Worm (Caenorhabditis elegans) whole organism, L1 larva: ENCODE measurements around the gene cyp-13A3.

ENCODE experiments used
- C16A3.4 ChIP-seq: fragments of 150-350 bp; optimal IDR thresholded peaks from 2 replicates; lab custom pipeline; 2014; ENCODE audit warnings: missing biosample characterization, missing genetic modification characterization
- alr-1 ChIP-seq: fragments of 200-800 bp; sonication (Bioruptor generic); optimal IDR thresholded peaks from 2 replicates; lab custom pipeline; 2018; ENCODE audit warnings: borderline replicate concordance, mild to moderate bottlenecking, missing genetic modification characterization, missing compliant biosample characterization
- ama-1 ChIP-seq: fragments of 150-350 bp; optimal IDR thresholded peaks from 2 replicates; lab custom pipeline; 2014
- ceh-8 ChIP-seq: fragments of 200-800 bp; sonication (Bioruptor generic); optimal IDR thresholded peaks from 2 replicates; lab custom pipeline; 2018; ENCODE audit warnings: mild to moderate bottlenecking, missing genetic modification characterization, moderate library complexity, missing compliant biosample characterization
- ceh-82 ChIP-seq, 3 experiments: fragments of 150-350 bp in 1 of 3; sonication (generic microtip) in 2 of 3; optimal IDR thresholded peaks; 2 replicates each; lab custom pipeline; 2014 to 2017; ENCODE audit warnings: missing biosample characterization in 3 of 3, missing genetic modification characterization in 3 of 3
- ceh-90 ChIP-seq: sonication (generic microtip); optimal IDR thresholded peaks from 2 replicates; lab custom pipeline; 2016; ENCODE audit warnings: missing genetic modification characterization, missing compliant biosample characterization
- ces-1 ChIP-seq: fragments of 150-350 bp; optimal IDR thresholded peaks from 2 replicates; lab custom pipeline; 2014; ENCODE audit warnings: missing biosample characterization, missing genetic modification reagents, missing genetic modification characterization
- dpl-1 ChIP-seq, 3 experiments: fragments of 150-350 bp in 2 of 3; sonication (generic microtip) in 1 of 3; optimal IDR thresholded peaks; 2 replicates each; lab custom pipeline; 2014 to 2017; ENCODE audit warnings: missing biosample characterization in 3 of 3, missing genetic modification characterization in 3 of 3, missing genetic modification reagents in 3 of 3
- dsc-1 ChIP-seq: sonication (generic microtip); optimal IDR thresholded peaks from 2 replicates; lab custom pipeline; 2016; ENCODE audit warnings: mild to moderate bottlenecking, missing genetic modification characterization, missing compliant biosample characterization
- efl-1 ChIP-seq, 4 experiments: fragments of 150-350 bp; optimal IDR thresholded peaks in 3 of 4; peaks in 1 of 4; 1 replicate in 1 of 4; 2 replicates in 3 of 4; lab custom pipeline; 2014; ENCODE audit warnings: missing biosample characterization in 2 of 4, missing genetic modification characterization in 2 of 4, missing genetic modification reagents in 2 of 4
- efl-3 ChIP-seq: fragments of 200-800 bp; sonication (Bioruptor generic); optimal IDR thresholded peaks from 2 replicates; lab custom pipeline; 2018; ENCODE audit warnings: mild to moderate bottlenecking, missing genetic modification characterization, missing compliant biosample characterization
- egl-13 ChIP-seq: sonication (generic microtip); optimal IDR thresholded peaks from 2 replicates; lab custom pipeline; 2016; ENCODE audit warnings: missing genotype, missing genetic modification reagents, missing genetic modification characterization, missing compliant biosample characterization
- fkh-4 ChIP-seq: sonication (generic microtip); optimal IDR thresholded peaks from 2 replicates; lab custom pipeline; 2016; ENCODE audit warnings: missing compliant biosample characterization, missing genetic modification characterization, borderline replicate concordance
- fos-1 ChIP-seq: fragments of 150-350 bp; optimal IDR thresholded peaks from 2 replicates; lab custom pipeline; 2014; ENCODE audit warnings: missing biosample characterization, missing genetic modification characterization
- grh-1 ChIP-seq: fragments of 200-800 bp; sonication (Bioruptor generic); IDR thresholded peaks from 2 replicates; pipeline ENCODE4 v1.3.6; 2022; ENCODE audit warnings: missing genetic modification reagents, missing genetic modification characterization, missing compliant biosample characterization
- hlh-17 ChIP-seq: fragments of 200-800 bp; sonication (Bioruptor generic); optimal IDR thresholded peaks from 2 replicates; lab custom pipeline; 2018; ENCODE audit warnings: missing genetic modification characterization, mild to moderate bottlenecking, missing compliant biosample characterization, moderate library complexity, borderline replicate concordance
- hlh-4 ChIP-seq: sonication (generic microtip); optimal IDR thresholded peaks from 2 replicates; lab custom pipeline; 2016; ENCODE audit warnings: mild to moderate bottlenecking, missing genetic modification characterization, missing compliant biosample characterization
- hpl-2 ChIP-seq: fragments of 150-350 bp; optimal IDR thresholded peaks from 2 replicates; lab custom pipeline; 2014; ENCODE audit warnings: missing biosample characterization, missing genetic modification reagents, missing genetic modification characterization
- isw-1 ChIP-seq: fragments of 200-800 bp; sonication (Bioruptor generic); IDR thresholded peaks from 2 replicates; pipeline ENCODE4 v1.3.6; 2022; ENCODE audit warnings: missing genetic modification characterization, missing compliant biosample characterization
- jun-1 ChIP-seq: fragments of 150-350 bp; optimal IDR thresholded peaks from 2 replicates; lab custom pipeline; 2014; ENCODE audit warnings: missing biosample characterization, missing genetic modification reagents, missing genetic modification characterization
- lin-35 ChIP-seq, 2 experiments: fragments of 150-350 bp; optimal IDR thresholded peaks; 2 replicates each; lab custom pipeline; 2014; ENCODE audit warnings: missing biosample characterization in 2 of 2, missing genetic modification characterization in 2 of 2, missing genetic modification reagents in 2 of 2
- nhr-11 ChIP-seq: fragments of 150-350 bp; optimal IDR thresholded peaks from 2 replicates; lab custom pipeline; 2014; ENCODE audit warnings: missing biosample characterization, missing genetic modification characterization
- nhr-19 ChIP-seq: fragments of 200-800 bp; sonication (Bioruptor generic); conservative IDR thresholded peaks from 2 replicates; pipeline ENCODE4 v1.3.6; 2022; ENCODE audit warnings: missing genetic modification characterization, missing compliant biosample characterization
- nhr-20 ChIP-seq: sonication (generic microtip); optimal IDR thresholded peaks from 2 replicates; lab custom pipeline; 2016; ENCODE audit warnings: mild to moderate bottlenecking, missing genetic modification characterization, missing compliant biosample characterization
- nhr-237 ChIP-seq: fragments of 150-350 bp; optimal IDR thresholded peaks from 2 replicates; lab custom pipeline; 2014; ENCODE audit warnings: missing biosample characterization, missing genetic modification characterization
- nhr-28 ChIP-seq: fragments of 150-350 bp; optimal IDR thresholded peaks from 2 replicates; lab custom pipeline; 2014; ENCODE audit warnings: missing biosample characterization, missing genetic modification characterization
- nhr-77 ChIP-seq: fragments of 150-350 bp; optimal IDR thresholded peaks from 2 replicates; lab custom pipeline; 2014; ENCODE audit warnings: missing biosample characterization, missing genetic modification characterization
- nhr-84 ChIP-seq: sonication (generic microtip); optimal IDR thresholded peaks from 2 replicates; lab custom pipeline; 2017; ENCODE audit warnings: missing biosample characterization, missing genetic modification characterization
- nhr-90 ChIP-seq: sonication (generic microtip); optimal IDR thresholded peaks from 2 replicates; lab custom pipeline; 2016; ENCODE audit warnings: mild to moderate bottlenecking, missing genetic modification characterization, missing compliant biosample characterization; ENCODE audit not compliant: poor library complexity
- pqm-1 ChIP-seq: sonication (generic microtip); optimal IDR thresholded peaks from 3 replicates; lab custom pipeline; 2017; ENCODE audit warnings: missing biosample characterization, missing genetic modification characterization
- snpc-4 ChIP-seq: fragments of 150-350 bp; optimal IDR thresholded peaks from 2 replicates; lab custom pipeline; 2014; ENCODE audit warnings: missing biosample characterization, missing genetic modification characterization
- sup-37 ChIP-seq: fragments of 200-800 bp; sonication (Bioruptor generic); optimal IDR thresholded peaks from 2 replicates; lab custom pipeline; 2018; ENCODE audit warnings: mild to moderate bottlenecking, missing genetic modification characterization, missing compliant biosample characterization
- tbx-2 ChIP-seq: sonication (generic microtip); optimal IDR thresholded peaks from 2 replicates; lab custom pipeline; 2016; ENCODE audit warnings: missing genetic modification characterization, missing compliant biosample characterization
- unc-30 ChIP-seq: sonication (generic microtip); optimal IDR thresholded peaks from 2 replicates; lab custom pipeline; 2017; ENCODE audit warnings: missing biosample characterization, missing genetic modification characterization
- unc-62 ChIP-seq: fragments of 150-350 bp; optimal IDR thresholded peaks from 2 replicates; lab custom pipeline; 2014; ENCODE audit warnings: missing biosample characterization, missing genetic modification reagents, missing genetic modification characterization
- unc-98 ChIP-seq: fragments of 200-800 bp; sonication (Bioruptor generic); IDR thresholded peaks from 2 replicates; pipeline ENCODE4 v1.3.6; 2022; ENCODE audit warnings: missing genetic modification characterization, missing compliant biosample characterization
- xbp-1 ChIP-seq: sonication (generic microtip); optimal IDR thresholded peaks from 2 replicates; lab custom pipeline; 2016; ENCODE audit warnings: missing genetic modification characterization, missing compliant biosample characterization
- zag-1 ChIP-seq: fragments of 150-350 bp; optimal IDR thresholded peaks from 2 replicates; lab custom pipeline; 2014; ENCODE audit warnings: missing biosample characterization, missing genetic modification characterization
- ztf-11 ChIP-seq, 2 experiments: sonication (generic microtip); optimal IDR thresholded peaks; 2 replicates each; lab custom pipeline; 2016 to 2017; ENCODE audit warnings: missing genetic modification characterization in 2 of 2, missing biosample characterization in 1 of 2, missing compliant biosample characterization in 1 of 2

The cyp-13A3 gene

ce11 chrII:9838260-9838935 is 45.3 kb upstream of the cyp-13A3 start, which contains the start of gene arrd-4 (continued):
- TF ChIP-seq zag-1 (tag; lab: Kevin White, UChicago) (no peak), ceh-82 (tag; optimal IDR thresholded peaks at IDR 0.05; lab: Kevin White, UChicago) (no peak), unc-98 (GFP tag; lab: Robert Waterston, UW) (no peak), grh-1 (GFP tag; lab: Robert Waterston, UW) (no peak), lin-35 (GFP tag; optimal IDR thresholded peaks at IDR 0.05; lab: Kevin White, UChicago) (no peak), ces-1 (GFP tag; lab: Kevin White, UChicago) (no peak), nhr-11 (no peak), snpc-4 (tag; lab: Kevin White, UChicago) (no peak), ceh-8 (peak; percentile 87), nhr-84 (tag; lab: Kevin White, UChicago) (no peak), hlh-4 (no peak), pqm-1 (tag; lab: Kevin White, UChicago) (no peak), nhr-90 (no peak), efl-1 (optimal IDR thresholded peaks at IDR 0.05; lab: Kevin White, UChicago) (no peak), efl-1 (GFP tag; optimal IDR thresholded peaks at IDR 0.05 in 1 of 2; lab: Kevin White, UChicago) (no peak), unc-30 (no peak), ama-1 (lab: Kevin White, UChicago) (no peak), fos-1 (tag; lab: Kevin White, UChicago) (no peak), sup-37 (GFP tag; lab: Kevin White, UChicago) (no peak), nhr-28 (tag; lab: Kevin White, UChicago) (no peak), C16A3.4 (no peak), nhr-19 (GFP tag; lab: Robert Waterston, UW) (no peak)

DNA sequence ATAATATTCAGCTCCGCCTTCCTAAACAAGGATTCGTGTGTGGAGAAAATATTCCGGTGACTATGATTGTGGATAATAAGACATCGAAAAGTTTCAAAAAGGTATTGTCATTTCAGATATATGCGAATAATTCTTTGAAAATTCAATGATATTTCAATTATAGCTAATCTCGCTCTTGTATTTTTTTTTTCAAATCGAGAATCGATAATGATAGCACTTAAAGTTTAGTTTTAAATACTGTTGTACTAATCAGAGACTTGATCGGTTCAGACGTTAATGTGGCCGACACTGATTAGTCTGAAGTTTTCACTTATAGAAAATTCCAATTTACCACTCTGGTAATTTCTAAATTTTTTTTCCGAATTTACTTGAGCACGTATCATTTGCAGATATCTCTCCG is 42.9 kb upstream of the cyp-13A3 start:
- no peak for TF ChIP-seq fkh-4 (tag; lab: Kevin White, UChicago)
- no peak for TF ChIP-seq dpl-1 (GFP tag; optimal IDR thresholded peaks at IDR 0.05; lab: Kevin White, UChicago)

ce11 chrII:9834921-9835320 is 41.8 kb upstream of the cyp-13A3 start, which contains the start of gene arrd-5:
arrd-5 (plus strand) TSS chrII:9835221.
- TF ChIP-seq alr-1 (tag; lab: Kevin White, UChicago) (no peak), dsc-1 (no peak), tbx-2 (tag; lab: Kevin White, UChicago) (no peak), xbp-1 (tag; lab: Kevin White, UChicago) (no peak), nhr-237 (tag; lab: Kevin White, UChicago) (no peak), ceh-90 (tag; lab: Kevin White, UChicago) (no peak), egl-13 (tag; lab: Kevin White, UChicago) (no peak), efl-3 (GFP tag; lab: Kevin White, UChicago) (no peak), nhr-77 (no peak), dpl-1 (GFP tag; optimal IDR thresholded peaks at IDR 0.05; lab: Kevin White, UChicago) (no peak), unc-62 (GFP tag; lab: Kevin White, UChicago) (no peak), pqm-1 (tag; lab: Kevin White, UChicago) (no peak), jun-1 (tag; lab: Kevin White, UChicago) (no peak), nhr-20 (no peak), nhr-11 (no peak), hpl-2 (GFP tag; lab: Kevin White, UChicago) (no peak)

DNA sequence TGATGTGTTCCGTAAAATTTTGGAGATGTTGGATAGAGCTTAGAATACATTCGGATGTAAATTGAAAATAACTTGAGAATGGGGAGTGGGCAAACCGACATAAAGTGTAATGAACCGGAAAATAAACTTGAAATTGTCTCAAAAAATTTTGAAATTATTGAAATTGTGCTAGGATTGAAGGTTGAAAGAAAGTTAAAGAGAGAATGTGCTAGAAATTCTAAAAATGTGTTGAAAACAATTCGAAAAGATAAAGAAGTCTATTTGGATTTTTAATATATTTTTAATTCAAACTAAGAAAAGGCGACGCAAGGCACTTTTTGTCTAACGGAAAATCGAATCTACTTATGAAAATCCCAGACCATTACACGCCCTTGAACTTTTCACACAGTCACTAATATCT is 40.8 kb upstream of the cyp-13A3 start, which contains the start of gene ZK938.3:
Gene ZK938.3 (minus strand): TSS at position 101 of the 400 bp plus-strand sequence.
- no peak for TF ChIP-seq hlh-17 (GFP tag; lab: Kevin White, UChicago)
- no peak for TF ChIP-seq ztf-11 (tag; optimal IDR thresholded peaks at IDR 0.05; lab: Kevin White, UChicago)
- TF ChIP-seq dsc-1: no peak
- no peak for TF ChIP-seq zag-1 (tag; lab: Kevin White, UChicago)
- TF ChIP-seq egl-13 (tag; lab: Kevin White, UChicago): no peak
- TF ChIP-seq nhr-28 (tag; lab: Kevin White, UChicago): no peak
- no peak for TF ChIP-seq nhr-90
- TF ChIP-seq isw-1 (GFP tag; lab: Robert Waterston, UW): no peak
